Worm (Caenorhabditis elegans) whole organism, young adult: ENCODE results near the gene F45E1.1.

ENCODE experiments used
- B0261.1 ChIP-seq: sonication (generic microtip); optimal IDR thresholded peaks from 2 replicates; lab custom pipeline; 2016; ENCODE audit warnings: mild to moderate bottlenecking, missing genetic modification characterization, moderate library complexity, missing compliant biosample characterization
- C06A6.2 ChIP-seq: fragments of 200-800 bp; sonication (Bioruptor generic); conservative IDR thresholded peaks from 2 replicates; pipeline ENCODE4 v1.3.6; 2022; ENCODE audit warnings: missing genetic modification characterization, missing compliant biosample characterization
- F23B12.7 ChIP-seq: sonication (generic microtip); optimal IDR thresholded peaks from 2 replicates; lab custom pipeline; 2017; ENCODE audit warnings: missing genetic modification characterization, mild to moderate bottlenecking, missing compliant biosample characterization, antibody characterized with exemption, moderate library complexity; ENCODE audit not compliant: insufficient read depth
- F39B2.1 ChIP-seq: fragments of 200-800 bp; sonication (Bioruptor generic); IDR thresholded peaks from 2 replicates; pipeline ENCODE4 v1.3.6; 2022; ENCODE audit warnings: missing genetic modification reagents, missing genetic modification characterization, missing compliant biosample characterization
- F57C9.4 ChIP-seq: sonication (generic microtip); optimal IDR thresholded peaks from 2 replicates; lab custom pipeline; 2017; ENCODE audit warnings: mild to moderate bottlenecking, missing genetic modification characterization, missing compliant biosample characterization
- T26A5.8 ChIP-seq: sonication (generic microtip); optimal IDR thresholded peaks from 2 replicates; lab custom pipeline; 2016; ENCODE audit warnings: missing genetic modification characterization, missing compliant biosample characterization
- Y56A3A.18 ChIP-seq: fragments of 200-800 bp; sonication (Bioruptor generic); IDR thresholded peaks from 2 replicates; pipeline ENCODE4 v1.3.6; 2022; ENCODE audit warnings: missing genetic modification reagents, missing genetic modification characterization, missing compliant biosample characterization
- ZK185.1 ChIP-seq: sonication (generic microtip); optimal IDR thresholded peaks from 2 replicates; lab custom pipeline; 2016; ENCODE audit warnings: mild to moderate bottlenecking, missing genetic modification characterization, missing compliant biosample characterization; ENCODE audit not compliant: poor library complexity, severe bottlenecking
- aptf-2 ChIP-seq: fragments of 200-800 bp; sonication (Bioruptor generic); conservative IDR thresholded peaks from 2 replicates; pipeline ENCODE4 v1.3.6; 2022; ENCODE audit warnings: missing genetic modification reagents, missing genetic modification characterization, missing compliant biosample characterization
- atf-7 ChIP-seq: sonication (generic microtip); optimal IDR thresholded peaks from 2 replicates; lab custom pipeline; 2017; ENCODE audit warnings: mild to moderate bottlenecking, missing genetic modification characterization, missing compliant biosample characterization
- athp-1 ChIP-seq: sonication (generic microtip); optimal IDR thresholded peaks from 2 replicates; lab custom pipeline; 2017; ENCODE audit warnings: mild to moderate bottlenecking, missing genetic modification characterization, missing compliant biosample characterization
- attf-6 ChIP-seq: fragments of 200-800 bp; sonication (Bioruptor generic); IDR thresholded peaks from 2 replicates; pipeline ENCODE4 v1.3.6; 2022; ENCODE audit warnings: missing genetic modification reagents, missing genetic modification characterization, missing compliant biosample characterization
- ccch-3 ChIP-seq: fragments of 200-800 bp; sonication (Bioruptor generic); optimal IDR thresholded peaks from 2 replicates; lab custom pipeline; 2018; ENCODE audit warnings: mild to moderate bottlenecking, missing genetic modification characterization, missing compliant biosample characterization
- cebp-2 ChIP-seq: fragments of 200-800 bp; sonication (Bioruptor generic); IDR thresholded peaks from 2 replicates; pipeline ENCODE4 v1.3.6; 2022; ENCODE audit warnings: missing genetic modification characterization, missing compliant biosample characterization
- ceh-58 ChIP-seq: fragments of 200-800 bp; sonication (Bioruptor generic); IDR thresholded peaks from 2 replicates; pipeline ENCODE4 v1.3.6; 2022; ENCODE audit warnings: missing genetic modification characterization, missing compliant biosample characterization
- chd-7 ChIP-seq: sonication (generic microtip); optimal IDR thresholded peaks from 2 replicates; lab custom pipeline; 2016; ENCODE audit warnings: mild to moderate bottlenecking, missing genetic modification characterization, moderate library complexity, missing compliant biosample characterization
- die-1 ChIP-seq: sonication (generic microtip); optimal IDR thresholded peaks from 2 replicates; lab custom pipeline; 2016; ENCODE audit warnings: missing genotype, mild to moderate bottlenecking, missing genetic modification characterization, missing compliant biosample characterization
- dpff-1 ChIP-seq: sonication (generic microtip); optimal IDR thresholded peaks from 2 replicates; lab custom pipeline; 2017; ENCODE audit warnings: mild to moderate bottlenecking, missing genetic modification characterization, missing compliant biosample characterization
- efl-1 ChIP-seq: fragments of 150-350 bp; optimal IDR thresholded peaks from 2 replicates; lab custom pipeline; 2014; ENCODE audit warnings: missing biosample characterization, missing genetic modification reagents, missing genetic modification characterization
- egl-18 ChIP-seq: fragments of 200-800 bp; sonication (Bioruptor generic); IDR thresholded peaks from 2 replicates; pipeline ENCODE4 v1.3.6; 2022; ENCODE audit warnings: missing genetic modification reagents, missing genetic modification characterization, missing compliant biosample characterization
- egl-44 ChIP-seq: fragments of 200-800 bp; sonication (Bioruptor generic); IDR thresholded peaks from 2 replicates; pipeline ENCODE4 v1.3.6; 2022; ENCODE audit warnings: missing genetic modification reagents, missing genetic modification characterization, missing compliant biosample characterization
- egrh-3 ChIP-seq: fragments of 200-800 bp; sonication (Bioruptor generic); IDR thresholded peaks from 2 replicates; pipeline ENCODE4 v1.3.6; 2022; ENCODE audit warnings: missing genetic modification reagents, missing genetic modification characterization, missing compliant biosample characterization
- ets-4 ChIP-seq: fragments of 200-800 bp; sonication (Bioruptor generic); optimal IDR thresholded peaks from 2 replicates; lab custom pipeline; 2018; ENCODE audit warnings: mild to moderate bottlenecking, missing genetic modification characterization, missing compliant biosample characterization
- him-1 ChIP-seq: sonication (generic microtip); optimal IDR thresholded peaks from 2 replicates; lab custom pipeline; 2016; ENCODE audit warnings: missing genotype, missing genetic modification reagents, missing genetic modification characterization, missing compliant biosample characterization
- hmg-1.2 ChIP-seq: fragments of 200-800 bp; sonication (Bioruptor generic); IDR thresholded peaks from 2 replicates; pipeline ENCODE4 v1.3.6; 2022; ENCODE audit warnings: missing genetic modification reagents, missing genetic modification characterization, missing compliant biosample characterization
- hmg-20 ChIP-seq: fragments of 200-800 bp; sonication (Bioruptor generic); IDR thresholded peaks from 2 replicates; pipeline ENCODE4 v1.3.6; 2022; ENCODE audit warnings: missing genetic modification reagents, missing genetic modification characterization, missing compliant biosample characterization
- lag-1 ChIP-seq: fragments of 200-800 bp; sonication (Bioruptor generic); IDR thresholded peaks from 2 replicates; pipeline ENCODE4 v1.3.6; 2022; ENCODE audit warnings: missing genetic modification reagents, missing genetic modification characterization, missing compliant biosample characterization
- lin-26 ChIP-seq: fragments of 200-800 bp; sonication (Bioruptor generic); IDR thresholded peaks from 2 replicates; pipeline ENCODE4 v1.3.6; 2022; ENCODE audit warnings: missing genetic modification reagents, missing genetic modification characterization, missing compliant biosample characterization
- lin-54 ChIP-seq: fragments of 200-800 bp; sonication (Bioruptor generic); optimal IDR thresholded peaks from 2 replicates; lab custom pipeline; 2018; ENCODE audit warnings: mild to moderate bottlenecking, missing genetic modification characterization, missing compliant biosample characterization
- lsl-1 ChIP-seq: fragments of 200-800 bp; sonication (Bioruptor generic); optimal IDR thresholded peaks from 2 replicates; lab custom pipeline; 2018; ENCODE audit warnings: mild to moderate bottlenecking, missing genetic modification characterization, moderate library complexity, missing compliant biosample characterization
- madf-10 ChIP-seq: sonication (generic microtip); optimal IDR thresholded peaks from 2 replicates; lab custom pipeline; 2016; ENCODE audit warnings: mild to moderate bottlenecking, missing genetic modification characterization, missing compliant biosample characterization
- madf-3 ChIP-seq: fragments of 200-800 bp; sonication (Bioruptor generic); IDR thresholded peaks from 2 replicates; pipeline ENCODE4 v1.3.6; 2022; ENCODE audit warnings: missing genetic modification reagents, missing genetic modification characterization, missing compliant biosample characterization
- mxl-1 ChIP-seq: sonication (generic microtip); optimal IDR thresholded peaks from 2 replicates; lab custom pipeline; 2016; ENCODE audit warnings: missing genetic modification characterization, missing compliant biosample characterization
- nfya-2 ChIP-seq: fragments of 200-800 bp; sonication (Bioruptor generic); IDR thresholded peaks from 2 replicates; pipeline ENCODE4 v1.3.6; 2022; ENCODE audit warnings: missing genetic modification reagents, missing genetic modification characterization, missing compliant biosample characterization
- nfyb-1 ChIP-seq: fragments of 200-800 bp; sonication (Bioruptor generic); IDR thresholded peaks from 2 replicates; pipeline ENCODE4 v1.3.6; 2022; ENCODE audit warnings: missing genetic modification reagents, missing genetic modification characterization, missing compliant biosample characterization
- nhr-120 ChIP-seq: fragments of 200-800 bp; sonication (Bioruptor generic); IDR thresholded peaks from 2 replicates; pipeline ENCODE4 v1.3.6; 2022; ENCODE audit warnings: missing genetic modification characterization, missing compliant biosample characterization
- nhr-179 ChIP-seq: sonication (generic microtip); optimal IDR thresholded peaks from 2 replicates; lab custom pipeline; 2016; ENCODE audit warnings: mild to moderate bottlenecking, missing genetic modification characterization, missing compliant biosample characterization
- pbrm-1 ChIP-seq: fragments of 200-800 bp; sonication (Bioruptor generic); IDR thresholded peaks from 2 replicates; pipeline ENCODE4 v1.3.6; 2022; ENCODE audit warnings: missing genetic modification reagents, missing genetic modification characterization, missing compliant biosample characterization
- pha-4 ChIP-seq: fragments of 150-350 bp; sonication (generic microtip); optimal IDR thresholded peaks from 2 replicates; lab custom pipeline; 2014; ENCODE audit warnings: missing biosample characterization, missing genetic modification reagents, missing genetic modification characterization
- rpc-1 ChIP-seq, 2 experiments: fragments of 150-350 bp in 1 of 2; sonication (generic microtip) in 1 of 2; optimal IDR thresholded peaks; 2 replicates each; lab custom pipeline; 2014 to 2018; ENCODE audit warnings: missing biosample characterization in 1 of 2, missing genetic modification characterization in 1 of 2, missing genetic modification reagents in 1 of 2, missing genotype in 1 of 2
- tbp1 ChIP-seq: fragments of 200-800 bp; sonication (Bioruptor generic); optimal IDR thresholded peaks from 2 replicates; lab custom pipeline; 2018; ENCODE audit warnings: mild to moderate bottlenecking, missing genetic modification characterization, missing compliant biosample characterization
- unc-130 ChIP-seq: sonication (generic microtip); optimal IDR thresholded peaks from 2 replicates; lab custom pipeline; 2016; ENCODE audit warnings: missing genetic modification reagents, missing genetic modification characterization, missing compliant biosample characterization
- zfh-2 ChIP-seq: fragments of 200-800 bp; sonication (Bioruptor generic); conservative IDR thresholded peaks from 2 replicates; pipeline ENCODE4 v1.3.6; 2022; ENCODE audit warnings: missing genetic modification reagents, missing genetic modification characterization, missing compliant biosample characterization
- ztf-18 ChIP-seq: sonication (generic microtip); optimal IDR thresholded peaks from 2 replicates; lab custom pipeline; 2016; ENCODE audit warnings: missing genotype, mild to moderate bottlenecking, missing genetic modification characterization, missing compliant biosample characterization
- ztf-22 ChIP-seq: fragments of 200-800 bp; sonication (Bioruptor generic); optimal IDR thresholded peaks from 2 replicates; lab custom pipeline; 2018; ENCODE audit warnings: mild to moderate bottlenecking, missing genetic modification characterization, moderate library complexity, missing compliant biosample characterization
- ztf-25 ChIP-seq: fragments of 200-800 bp; sonication (Bioruptor generic); IDR thresholded peaks from 2 replicates; pipeline ENCODE4 v1.3.6; 2022; ENCODE audit warnings: missing genetic modification reagents, missing genetic modification characterization, missing compliant biosample characterization
- ztf-3 ChIP-seq: fragments of 200-800 bp; sonication (Bioruptor generic); optimal IDR thresholded peaks from 2 replicates; lab custom pipeline; 2018; ENCODE audit warnings: mild to moderate bottlenecking, missing genetic modification characterization, missing compliant biosample characterization

Gene F45E1.1

DNA sequence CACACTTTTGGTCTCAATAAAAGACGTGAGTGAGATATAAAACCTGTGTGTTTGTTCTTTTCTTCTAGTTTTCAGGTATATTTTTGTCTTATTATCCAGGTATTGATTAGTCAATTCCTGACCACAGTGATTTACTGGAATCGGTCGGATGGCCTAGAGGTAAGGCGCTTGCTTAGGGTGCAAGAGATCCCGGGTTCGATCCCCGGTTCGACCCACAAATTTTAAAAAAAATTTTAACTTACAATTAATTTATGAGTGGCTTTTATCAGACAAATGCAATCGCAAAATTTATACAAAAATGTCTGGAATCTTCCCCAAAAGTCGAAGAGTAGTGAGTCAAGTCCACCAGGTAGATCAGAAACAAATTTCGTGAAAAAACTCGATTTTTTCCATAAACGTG lies 33.9 kb downstream of the F45E1.1 start:
- TF ChIP-seq ceh-58 (0 out of 2 replicates have a peak, but pooled peaks have one; percentile 80), ztf-25 (GFP tag; lab: Robert Waterston, UW) (peak; percentile 66; the same call in 1 of the 2 replicates), tbp1 (GFP tag; lab: Kevin White, UChicago) (peak; percentile 80), dpff-1 (no peak), die-1 (tag; lab: Kevin White, UChicago) (peak; percentile 53), lin-26 (GFP tag; lab: Robert Waterston, UW) (peak; percentile 89), rpc-1 (optimal IDR thresholded peaks at IDR 0.05; lab: Kevin White, UChicago) (peak; percentile 44), rpc-1 (tag; optimal IDR thresholded peaks at IDR 0.05; lab: Kevin White, UChicago) (peak; percentile 69), egrh-3 (no peak), hmg-20 (GFP tag; lab: Robert Waterston, UW) (0 out of 2 replicates have a peak, but pooled peaks have one; percentile 34), B0261.1 (tag; lab: Kevin White, UChicago) (peak; percentile 35), Y56A3A.18 (GFP tag; lab: Robert Waterston, UW) (0 out of 2 replicates have a peak, but pooled peaks have one; percentile 55), ztf-22 (GFP tag; lab: Kevin White, UChicago) (no peak), T26A5.8 (tag; lab: Kevin White, UChicago) (no peak), nhr-179 (no peak), him-1 (tag; lab: Kevin White, UChicago) (peak; percentile 50), cebp-2 (GFP tag; lab: Robert Waterston, UW) (no peak), hmg-1.2 (0 out of 2 replicates have a peak, but pooled peaks have one; percentile 17), zfh-2 (no peak), egl-44 (0 out of 2 replicates have a peak, but pooled peaks have one; percentile 14), madf-10 (no peak), ztf-18 (peak; percentile 29), attf-6 (GFP tag; lab: Robert Waterston, UW) (peak; percentile 31; the same call in 1 of the 2 replicates)

DNA sequence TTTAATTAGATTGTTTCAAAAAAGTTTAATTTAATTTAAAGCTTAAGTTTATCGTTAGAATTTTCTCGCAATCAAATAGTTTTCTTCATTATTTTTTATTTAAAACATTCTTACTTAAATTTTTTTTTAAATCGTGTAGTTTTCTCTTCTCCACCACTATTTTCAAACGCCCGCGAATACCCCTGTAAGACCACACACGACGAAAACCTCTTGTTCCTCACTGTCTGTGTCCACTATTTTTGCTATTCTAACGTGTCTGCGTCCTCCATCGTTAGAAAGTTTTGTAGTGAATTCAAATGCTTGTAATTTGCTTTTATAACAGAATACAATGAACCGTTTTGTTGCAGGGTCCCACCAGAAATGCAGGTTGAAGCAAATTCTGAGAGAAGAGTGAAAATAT lies 37.5 kb downstream of the F45E1.1 start, which contains the start of gene xol-1:
TSS of gene xol-1 (plus strand) at position 347 of the 400 bp plus-strand sequence.
- TF ChIP-seq ZK185.1 (tag; lab: Kevin White, UChicago) (no peak), C06A6.2 (GFP tag; lab: Robert Waterston, UW) (no peak), ztf-18 (no peak), lin-54 (GFP tag; lab: Kevin White, UChicago) (no peak), F39B2.1 (GFP tag; lab: Robert Waterston, UW) (no peak), atf-7 (tag; lab: Kevin White, UChicago) (no peak), hmg-1.2 (no peak), lag-1 (GFP tag; lab: Robert Waterston, UW) (no peak), cebp-2 (GFP tag; lab: Robert Waterston, UW) (no peak), aptf-2 (GFP tag; lab: Robert Waterston, UW) (no peak), dpff-1 (no peak), madf-3 (GFP tag; lab: Robert Waterston, UW) (no peak), zfh-2 (no peak), nfyb-1 (GFP tag; lab: Robert Waterston, UW) (no peak), mxl-1 (tag; lab: Kevin White, UChicago) (no peak), ccch-3 (no peak), nhr-120 (GFP tag; lab: Robert Waterston, UW) (no peak), lsl-1 (no peak)

- no peak for TF ChIP-seq F23B12.7 (tag; lab: Kevin White, UChicago)
- TF ChIP-seq ets-4, result no peak
- TF ChIP-seq egl-18, result no peak
- no peak for TF ChIP-seq unc-130 (GFP tag; lab: Kevin White, UChicago)
- no peak for TF ChIP-seq pbrm-1 (GFP tag; lab: Robert Waterston, UW)
- TF ChIP-seq chd-7 (tag; lab: Kevin White, UChicago), result no peak
- no peak for TF ChIP-seq nfya-2 (GFP tag; lab: Robert Waterston, UW)
- TF ChIP-seq F57C9.4 (tag; lab: Kevin White, UChicago), result no peak
- TF ChIP-seq ztf-3, result no peak
- TF ChIP-seq athp-1 (tag; lab: Kevin White, UChicago), result no peak
- no peak for TF ChIP-seq efl-1 (GFP tag; lab: Kevin White, UChicago)
- no peak for TF ChIP-seq egrh-3
- no peak for TF ChIP-seq pha-4
Observed at ce11 chrX:8045152-8045551, 41.7 kb downstream of the F45E1.1 start, which contains the start of gene C18A11.4. Gene C18A11.4 (plus strand): TSS chrX:8045518.
